Fruit fly (Drosophila melanogaster) whole organism, prepupa: ENCODE data around the gene B9d2.

Experiments used
- Blimp-1 ChIP-seq: fragments of 200-800 bp; sonication (Bioruptor generic); optimal IDR thresholded peaks from 3 replicates; lab custom pipeline; 2017; ENCODE audit warnings: missing biosample characterization, missing genetic modification characterization, mild to moderate bottlenecking, moderate library complexity, missing genetic modification reagents
- CG10631 ChIP-seq: fragments of 200-800 bp; sonication (Bioruptor generic); optimal IDR thresholded peaks from 2 replicates; lab custom pipeline; 2016; ENCODE audit warnings: missing biosample characterization, missing genetic modification characterization
- CG11294 ChIP-seq: fragments of 200-800 bp; sonication (Bioruptor generic); IDR thresholded peaks from 2 replicates; pipeline ENCODE4 v1.3.6; 2022; ENCODE audit warnings: missing biosample characterization, missing genetic modification characterization
- CG11762 ChIP-seq: fragments of 200-800 bp; sonication (Bioruptor generic); optimal IDR thresholded peaks from 3 replicates; lab custom pipeline; 2016; ENCODE audit warnings: missing biosample characterization, missing genetic modification characterization; ENCODE audit not compliant: insufficient read depth
- CG11902 ChIP-seq: fragments of 200-800 bp; sonication (Bioruptor generic); optimal IDR thresholded peaks from 3 replicates; lab custom pipeline; 2016; ENCODE audit warnings: missing biosample characterization, missing genetic modification characterization
- CG1621 ChIP-seq: fragments of 200-800 bp; sonication (Bioruptor generic); optimal IDR thresholded peaks from 3 replicates; lab custom pipeline; 2018; ENCODE audit warnings: missing biosample characterization, mild to moderate bottlenecking, missing genetic modification characterization
- CG16779 ChIP-seq: fragments of 200-800 bp; sonication (Bioruptor generic); optimal IDR thresholded peaks from 3 replicates; lab custom pipeline; 2017; ENCODE audit warnings: missing biosample characterization, mild to moderate bottlenecking, missing genetic modification characterization
- CG32006 ChIP-seq: fragments of 200-800 bp; sonication (Bioruptor generic); optimal IDR thresholded peaks from 3 replicates; lab custom pipeline; 2017; ENCODE audit warnings: missing biosample characterization, mild to moderate bottlenecking, missing genetic modification characterization
- CG34406 ChIP-seq: fragments of 200-800 bp; sonication (Bioruptor generic); optimal IDR thresholded peaks from 3 replicates; lab custom pipeline; 2016; ENCODE audit warnings: missing biosample characterization, missing genetic modification characterization
- CG3919 ChIP-seq: fragments of 200-800 bp; sonication (Bioruptor generic); optimal IDR thresholded peaks from 3 replicates; lab custom pipeline; 2016; ENCODE audit warnings: missing biosample characterization, missing genetic modification characterization
- CG6163 ChIP-seq: fragments of 200-800 bp; sonication (Bioruptor generic); IDR thresholded peaks from 3 replicates; pipeline ENCODE4 v1.3.6; 2022; ENCODE audit warnings: missing biosample characterization, missing genetic modification characterization
- CG6276 ChIP-seq: fragments of 200-800 bp; sonication (Bioruptor generic); optimal IDR thresholded peaks from 2 replicates; lab custom pipeline; 2017; ENCODE audit warnings: missing biosample characterization, mild to moderate bottlenecking, missing genetic modification characterization
- CG6808 ChIP-seq: fragments of 200-800 bp; sonication (Bioruptor generic); optimal IDR thresholded peaks from 3 replicates; lab custom pipeline; 2017; ENCODE audit warnings: missing biosample characterization, missing genetic modification characterization, mild to moderate bottlenecking, moderate library complexity, missing genetic modification reagents
- CG6854 ChIP-seq: fragments of 200-800 bp; sonication (Bioruptor generic); optimal IDR thresholded peaks from 2 replicates; lab custom pipeline; 2017; ENCODE audit warnings: missing biosample characterization, mild to moderate bottlenecking, missing genetic modification characterization
- CG7368 ChIP-seq: fragments of 200-800 bp; sonication (Bioruptor generic); optimal IDR thresholded peaks from 3 replicates; lab custom pipeline; 2016; ENCODE audit warnings: missing biosample characterization, missing genetic modification characterization
- CG8119 ChIP-seq: fragments of 200-800 bp; sonication (Bioruptor generic); IDR thresholded peaks from 3 replicates; pipeline ENCODE4 v1.3.6; 2022; ENCODE audit warnings: missing biosample characterization, missing genetic modification characterization
- CG9139 ChIP-seq: fragments of 200-800 bp; sonication (Bioruptor generic); optimal IDR thresholded peaks from 3 replicates; lab custom pipeline; 2017; ENCODE audit warnings: missing biosample characterization, mild to moderate bottlenecking, missing genetic modification characterization
- Eip75B ChIP-seq: fragments of 200-800 bp; sonication (Bioruptor generic); optimal IDR thresholded peaks from 3 replicates; lab custom pipeline; 2016; ENCODE audit warnings: missing biosample characterization, missing genetic modification characterization
- Eip78C ChIP-seq: fragments of 200-800 bp; sonication (Bioruptor generic); peaks from one replicate; lab custom pipeline; 2016; ENCODE audit warnings: missing biosample characterization, missing genetic modification characterization
- Eip93F ChIP-seq: fragments of 200-800 bp; sonication (Bioruptor generic); optimal IDR thresholded peaks from 2 replicates; lab custom pipeline; 2016; ENCODE audit warnings: missing biosample characterization, mild to moderate bottlenecking, missing genetic modification characterization
- Hr39 ChIP-seq: fragments of 200-800 bp; sonication (Bioruptor generic); optimal IDR thresholded peaks from 2 replicates; lab custom pipeline; 2016; ENCODE audit warnings: missing biosample characterization, missing genetic modification characterization
- Hr4 ChIP-seq: fragments of 200-800 bp; sonication (Bioruptor generic); optimal IDR thresholded peaks from 3 replicates; lab custom pipeline; 2016; ENCODE audit warnings: missing biosample characterization, missing genetic modification characterization
- Lpt ChIP-seq: fragments of 200-800 bp; sonication (Bioruptor generic); optimal IDR thresholded peaks from 3 replicates; lab custom pipeline; 2016; ENCODE audit warnings: missing biosample characterization, missing genetic modification characterization
- Met ChIP-seq: fragments of 200-800 bp; sonication (Bioruptor generic); optimal IDR thresholded peaks from 3 replicates; lab custom pipeline; 2016; ENCODE audit warnings: missing biosample characterization, missing genetic modification characterization
- OdsH ChIP-seq: fragments of 200-800 bp; sonication (Bioruptor generic); optimal IDR thresholded peaks from 3 replicates; lab custom pipeline; 2016; ENCODE audit warnings: missing biosample characterization, missing genetic modification characterization
- Smox ChIP-seq: fragments of 200-800 bp; sonication (Bioruptor generic); optimal IDR thresholded peaks from 3 replicates; lab custom pipeline; 2016; ENCODE audit warnings: missing biosample characterization, missing genetic modification characterization
- Sox102F ChIP-seq: fragments of 200-800 bp; sonication (Bioruptor generic); optimal IDR thresholded peaks from 2 replicates; lab custom pipeline; 2016; ENCODE audit warnings: missing biosample characterization, mild to moderate bottlenecking, missing genetic modification characterization
- Sox14 ChIP-seq: fragments of 200-800 bp; sonication (Bioruptor generic); optimal IDR thresholded peaks from 3 replicates; lab custom pipeline; 2016; ENCODE audit warnings: missing biosample characterization, missing genetic modification characterization
- achi ChIP-seq: fragments of 200-800 bp; sonication (Bioruptor generic); optimal IDR thresholded peaks from 3 replicates; lab custom pipeline; 2016; ENCODE audit warnings: missing biosample characterization, missing genetic modification characterization
- acj6 ChIP-seq: fragments of 200-800 bp; sonication (Bioruptor generic); optimal IDR thresholded peaks from 3 replicates; lab custom pipeline; 2016; ENCODE audit warnings: missing biosample characterization, missing genetic modification characterization
- cyc ChIP-seq: fragments of 200-800 bp; sonication (Bioruptor generic); optimal IDR thresholded peaks from 3 replicates; lab custom pipeline; 2016; ENCODE audit warnings: missing biosample characterization, missing genetic modification characterization
- dac ChIP-seq: fragments of 200-800 bp; sonication (Bioruptor generic); optimal IDR thresholded peaks from 2 replicates; lab custom pipeline; 2017; ENCODE audit warnings: missing biosample characterization, mild to moderate bottlenecking, missing genetic modification characterization
- dsx ChIP-seq: fragments of 200-800 bp; optimal IDR thresholded peaks from 3 replicates; lab custom pipeline; 2019; ENCODE audit warnings: missing biosample characterization, mild to moderate bottlenecking, missing genetic modification characterization, moderate library complexity; ENCODE audit not compliant: poor library complexity, severe bottlenecking
- eg ChIP-seq: fragments of 200-800 bp; sonication (Bioruptor generic); IDR thresholded peaks from 3 replicates; pipeline ENCODE4 v1.3.6; 2022; ENCODE audit warnings: missing biosample characterization, missing genetic modification characterization
- esn ChIP-seq: fragments of 200-800 bp; sonication (Bioruptor generic); optimal IDR thresholded peaks from 2 replicates; lab custom pipeline; 2016; ENCODE audit warnings: missing biosample characterization, mild to moderate bottlenecking, missing genetic modification characterization, moderate library complexity
- fd59A ChIP-seq: fragments of 200-800 bp; sonication (Bioruptor generic); optimal IDR thresholded peaks from 2 replicates; lab custom pipeline; 2017; ENCODE audit warnings: missing biosample characterization, mild to moderate bottlenecking, missing genetic modification characterization, missing genetic modification reagents
- fd85E ChIP-seq: fragments of 200-800 bp; sonication (Bioruptor generic); optimal IDR thresholded peaks from 3 replicates; lab custom pipeline; 2016; ENCODE audit warnings: missing biosample characterization, missing genetic modification characterization
- fkh ChIP-seq: fragments of 200-800 bp; sonication (Bioruptor generic); optimal IDR thresholded peaks from 3 replicates; lab custom pipeline; 2017; ENCODE audit warnings: missing biosample characterization, mild to moderate bottlenecking, missing genetic modification characterization, moderate library complexity
- lz ChIP-seq: fragments of 200-800 bp; sonication (Bioruptor generic); optimal IDR thresholded peaks from 3 replicates; lab custom pipeline; 2016; ENCODE audit warnings: missing biosample characterization, missing genetic modification characterization
- net ChIP-seq: fragments of 200-800 bp; sonication (Bioruptor generic); optimal IDR thresholded peaks from 3 replicates; lab custom pipeline; 2016; ENCODE audit warnings: missing biosample characterization, missing genetic modification characterization
- pdm3 ChIP-seq: fragments of 200-800 bp; sonication (Bioruptor generic); optimal IDR thresholded peaks from 3 replicates; lab custom pipeline; 2016; ENCODE audit warnings: missing biosample characterization, missing genetic modification characterization
- salr ChIP-seq, 2 experiments: fragments of 200-800 bp; sonication (Bioruptor generic); optimal IDR thresholded peaks; 3 replicates each; lab custom pipeline; 2016 to 2018; ENCODE audit warnings: missing biosample characterization in 2 of 2, missing genetic modification characterization in 2 of 2, mild to moderate bottlenecking in 1 of 2
- spab ChIP-seq: fragments of 200-800 bp; sonication (Bioruptor generic); optimal IDR thresholded peaks from 2 replicates; lab custom pipeline; 2017; ENCODE audit warnings: missing biosample characterization, mild to moderate bottlenecking, missing genetic modification characterization, missing genetic modification reagents
- ss ChIP-seq, 2 experiments: fragments of 200-800 bp; sonication (Bioruptor generic); optimal IDR thresholded peaks; 2 replicates in 1 of 2; 3 replicates in 1 of 2; lab custom pipeline; 2017 to 2018; ENCODE audit warnings: mild to moderate bottlenecking in 2 of 2, missing biosample characterization in 2 of 2, missing genetic modification characterization in 2 of 2, moderate library complexity in 1 of 2
- svp ChIP-seq: fragments of 200-800 bp; sonication (Bioruptor generic); peaks from one replicate; lab custom pipeline; 2016; ENCODE audit warnings: missing biosample characterization, missing genetic modification characterization
- topi ChIP-seq: fragments of 200-800 bp; sonication (Bioruptor generic); optimal IDR thresholded peaks from 3 replicates; lab custom pipeline; 2016; ENCODE audit warnings: missing biosample characterization, missing genetic modification characterization

The B9d2 gene

dm6 chr2L:6110781-6111180 is 19.7 kb downstream of the B9d2 start:
- TF ChIP-seq CG9139: no peak
- TF ChIP-seq OdsH (GFP tag; lab: Kevin White, UChicago): no peak
- TF ChIP-seq svp (GFP tag; lab: Kevin White, UChicago): peak; percentile 28

dm6 chr2L:6109313-6109847 is 21.1 kb downstream of the B9d2 start:
- TF ChIP-seq CG6854 (GFP tag; lab: Kevin White, UChicago): no peak
- peak; percentile 2 for TF ChIP-seq svp (GFP tag; lab: Kevin White, UChicago)

dm6 chr2L:6100202-6100689 is 30.2 kb downstream of the B9d2 start, which contains the start of gene stai:
Gene stai, plus strand, starts transcription at chr2L:6100377.
- TF ChIP-seq ss (GFP tag; optimal IDR thresholded peaks at IDR 0.05; lab: Kevin White, UChicago) (peak; percentile 59 to 74), Sox14 (GFP tag; lab: Kevin White, UChicago) (peak; percentile 56), fkh (peak; percentile 65), CG32006 (GFP tag; lab: Kevin White, UChicago) (peak; percentile 11), lz (GFP tag; lab: Kevin White, UChicago) (peak; percentile 13), CG7368 (GFP tag; lab: Kevin White, UChicago) (peak; percentile 17), CG11762 (GFP tag; lab: Kevin White, UChicago) (peak; percentile 12), salr (GFP tag; optimal IDR thresholded peaks at IDR 0.05; lab: Kevin White, UChicago) (peak in 1 of 2 experiments; percentile 15), CG1621 (tag; lab: Kevin White, UChicago) (peak; percentile 24), CG11294 (GFP tag; lab: Robert Waterston, UW) (no peak), esn (GFP tag; lab: Kevin White, UChicago) (peak; percentile 45), Eip75B (GFP tag; lab: Kevin White, UChicago) (peak; percentile 42), CG11902 (GFP tag; lab: Kevin White, UChicago) (no peak), eg (GFP tag; lab: Robert Waterston, UW) (peak; percentile 54), Hr4 (GFP tag; lab: Kevin White, UChicago) (no peak), dac (peak; percentile 21), Met (peak; percentile 17), Blimp-1 (GFP tag; lab: Kevin White, UChicago) (peak; percentile 88), CG3919 (GFP tag; lab: Kevin White, UChicago) (peak; percentile 57), CG6163 (GFP tag; lab: Robert Waterston, UW) (peak; percentile 83; the same call in 2 of the 3 replicates), CG6808 (GFP tag; lab: Kevin White, UChicago) (peak; percentile 66), fd85E (GFP tag; lab: Kevin White, UChicago) (no peak), topi (GFP tag; lab: Kevin White, UChicago) (peak; percentile 34), pdm3 (no peak), net (GFP tag; lab: Kevin White, UChicago) (peak; percentile 41), CG8119 (GFP tag; lab: Robert Waterston, UW) (peak; percentile 39; the same call in 1 of the 3 replicates), svp (GFP tag; lab: Kevin White, UChicago) (peak; percentile 93), CG34406 (GFP tag; lab: Kevin White, UChicago) (no peak), CG6276 (GFP tag; lab: Kevin White, UChicago) (peak; percentile 17), dsx (GFP tag; lab: Kevin White, UChicago) (peak; percentile 58), Eip78C (GFP tag; lab: Kevin White, UChicago) (peak; percentile 86), CG9139 (peak; percentile 51), cyc (GFP tag; lab: Kevin White, UChicago) (no peak), achi (GFP tag; lab: Kevin White, UChicago) (peak; percentile 15), CG16779 (tag; lab: Kevin White, UChicago) (no peak), Eip93F (GFP tag; lab: Kevin White, UChicago) (no peak), Smox (GFP tag; lab: Kevin White, UChicago) (no peak), Hr39 (GFP tag; lab: Kevin White, UChicago) (no peak), Sox102F (GFP tag; lab: Kevin White, UChicago) (peak; percentile 47), acj6 (GFP tag; lab: Kevin White, UChicago) (no peak), fd59A (GFP tag; lab: Kevin White, UChicago) (no peak), Lpt (GFP tag; lab: Kevin White, UChicago) (peak; percentile 4), OdsH (GFP tag; lab: Kevin White, UChicago) (no peak), CG6854 (GFP tag; lab: Kevin White, UChicago) (peak; percentile 68), spab (GFP tag; lab: Kevin White, UChicago) (no peak), CG10631 (GFP tag; lab: Kevin White, UChicago) (no peak)
